Worm (Caenorhabditis elegans): ENCODE data around the gene F26D11.13.

ce11 chrV:7940299-7940698, 14.2 kb downstream of the F26D11.13 start, which contains the start of gene srt-53:
- TF ChIP-seq dve-1 (tag; optimal IDR thresholded peaks at IDR 0.05), result no peak
- no peak for TF ChIP-seq nhr-11 (tag; optimal IDR thresholded peaks at IDR 0.05)
- no peak for TF ChIP-seq ceh-48 (tag; optimal IDR thresholded peaks at IDR 0.05)
- TF ChIP-seq pha-4 (tag; optimal IDR thresholded peaks at IDR 0.05), result no peak
- TF ChIP-seq hlh-30 (tag; optimal IDR thresholded peaks at IDR 0.05; ENCODE audit: insufficient read depth), result no peak
- no peak for TF ChIP-seq elt-2 (tag; optimal IDR thresholded peaks at IDR 0.05)
- TF ChIP-seq hlh-8 (tag; optimal IDR thresholded peaks at IDR 0.05), result no peak
- no peak for TF ChIP-seq nfya-1 (tag; optimal IDR thresholded peaks at IDR 0.05)
- TF ChIP-seq hlh-15 (tag; optimal IDR thresholded peaks at IDR 0.05), result no peak
- TF ChIP-seq pqm-1 (tag; optimal IDR thresholded peaks at IDR 0.05), result no peak
- no peak for TF ChIP-seq dmd-4 (tag; optimal IDR thresholded peaks at IDR 0.05; ENCODE audit: borderline replicate concordance)
- no peak for TF ChIP-seq fkh-10 (GFP tag; optimal IDR thresholded peaks at IDR 0.05)
- TF ChIP-seq mec-3 (tag; optimal IDR thresholded peaks at IDR 0.05; ENCODE audit: borderline replicate concordance), result no peak
- TF ChIP-seq lin-11 (tag; optimal IDR thresholded peaks at IDR 0.05), result no peak

Data from whole organism, late embryonic.